Fruit fly (Drosophila melanogaster): ENCODE results near the gene CG15594.
A peak's percentile ranks its signal among the peaks of the same experiment; 100 is the strongest.

CG15594 gene

dm6 chr3R:6269986-6270385 is 17.5 kb upstream of the CG15594 start:
- TF ChIP-seq CG14655 (GFP tag; optimal IDR thresholded peaks at IDR 0.05): peak; percentile 42
- 0 out of 3 replicates have a peak, but pooled peaks have one; percentile 40 for TF ChIP-seq CG4496 (GFP tag; IDR thresholded peaks at IDR 0.05)
- peak; percentile 12 for TF ChIP-seq CG8301 (tag; optimal IDR thresholded peaks at IDR 0.05)
- TF ChIP-seq gl (tag; optimal IDR thresholded peaks at IDR 0.05): no peak
- no peak for TF ChIP-seq CG10348 (GFP tag; IDR thresholded peaks at IDR 0.05)
- no peak for TF ChIP-seq Pif1B (GFP tag; optimal IDR thresholded peaks at IDR 0.05)
- TF ChIP-seq CG8159 (tag; optimal IDR thresholded peaks at IDR 0.05): no peak

dm6 chr3R:6278231-6278630 is 9.3 kb upstream of the CG15594 start, which contains the start of gene Osi12:
Osi12 (plus strand) TSS chr3R:6278531.
- TF ChIP-seq EcR (GFP tag; optimal IDR thresholded peaks at IDR 0.05): no peak
- TF ChIP-seq D1 (tag; optimal IDR thresholded peaks at IDR 0.05): no peak
- TF ChIP-seq fd96Ca (GFP tag; IDR thresholded peaks at IDR 0.05): no peak
- TF ChIP-seq gl (tag; optimal IDR thresholded peaks at IDR 0.05): no peak
- no peak for TF ChIP-seq Snoo (tag; optimal IDR thresholded peaks at IDR 0.05)
- no peak for TF ChIP-seq CG13204 (GFP tag; optimal IDR thresholded peaks at IDR 0.05)
- TF ChIP-seq CG15710 (tag; optimal IDR thresholded peaks at IDR 0.05): no peak
- TF ChIP-seq CG4496 (GFP tag; IDR thresholded peaks at IDR 0.05): no peak
- TF ChIP-seq CG12605 (GFP tag; IDR thresholded peaks at IDR 0.05): no peak

DNA sequence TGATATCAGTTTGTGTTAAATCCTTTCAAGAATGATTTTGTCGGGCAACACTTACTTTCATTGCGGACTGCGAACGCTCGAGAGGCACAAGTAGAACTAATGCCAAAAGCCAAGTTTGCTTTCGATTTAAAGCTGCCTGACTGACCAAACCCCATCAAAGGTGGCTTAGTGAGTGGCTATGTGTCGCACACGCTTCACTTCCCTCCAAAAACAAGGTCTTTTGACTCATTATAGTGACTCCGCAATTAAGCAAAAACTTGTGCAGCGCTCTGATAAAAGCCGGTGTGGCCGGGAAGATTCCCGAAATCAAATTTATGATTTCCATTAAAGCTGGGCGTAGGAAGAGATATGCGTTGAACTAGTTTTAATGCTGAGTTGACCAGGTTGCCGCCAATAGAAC is 2.4 kb upstream of the CG15594 start, which contains the start of gene CG15597:
CG15597 (minus strand) TSS at position 101 of the 400 bp plus-strand sequence.
- no peak for TF ChIP-seq EcR (GFP tag; optimal IDR thresholded peaks at IDR 0.05)
- no peak for TF ChIP-seq CG4496 (GFP tag; IDR thresholded peaks at IDR 0.05)
- no peak for TF ChIP-seq CG13204 (GFP tag; optimal IDR thresholded peaks at IDR 0.05)
- TF ChIP-seq CG17806 (tag; optimal IDR thresholded peaks at IDR 0.05): no peak
- TF ChIP-seq Pif1B (GFP tag; optimal IDR thresholded peaks at IDR 0.05): no peak
- TF ChIP-seq CG32121 (GFP tag; IDR thresholded peaks at IDR 0.05): no peak
- no peak for TF ChIP-seq D1 (tag; optimal IDR thresholded peaks at IDR 0.05)
- TF ChIP-seq rn (GFP tag; IDR thresholded peaks at IDR 0.05): no peak
- no peak for TF ChIP-seq CG14655 (GFP tag; optimal IDR thresholded peaks at IDR 0.05)
- TF ChIP-seq CG8159 (tag; optimal IDR thresholded peaks at IDR 0.05): no peak
- TF ChIP-seq Snoo (tag; optimal IDR thresholded peaks at IDR 0.05): no peak
- no peak for TF ChIP-seq Ets98B (GFP tag; IDR thresholded peaks at IDR 0.05)
- TF ChIP-seq CG10348 (GFP tag; IDR thresholded peaks at IDR 0.05): no peak
- no peak for TF ChIP-seq fd96Ca (GFP tag; IDR thresholded peaks at IDR 0.05)
- TF ChIP-seq gl (tag; optimal IDR thresholded peaks at IDR 0.05): no peak
- TF ChIP-seq CG8301 (tag; optimal IDR thresholded peaks at IDR 0.05): no peak
- no peak for TF ChIP-seq Pif1A (GFP tag; optimal IDR thresholded peaks at IDR 0.05)

DNA sequence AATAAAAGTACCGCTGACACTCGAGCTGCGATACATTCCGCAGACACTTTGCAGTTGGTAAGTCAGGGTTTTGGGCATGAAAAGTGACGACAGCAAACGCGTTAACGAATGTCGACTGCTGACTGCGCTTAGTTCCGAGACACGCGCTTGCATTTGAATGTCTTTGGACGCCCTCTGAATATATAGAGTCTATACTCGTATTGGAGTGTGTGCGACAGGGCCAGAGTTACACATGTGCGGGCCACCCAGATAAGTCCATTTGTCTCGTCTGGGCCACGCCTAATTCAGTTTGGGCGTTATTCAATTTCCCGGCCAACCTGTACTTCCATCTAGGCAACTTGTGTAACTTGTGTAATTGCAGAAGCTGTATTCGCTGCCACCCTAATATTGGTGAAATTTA is 2.8 kb downstream of the CG15594 start:
- TF ChIP-seq CG4496 (GFP tag; IDR thresholded peaks at IDR 0.05): no peak
- no peak for TF ChIP-seq Snoo (tag; optimal IDR thresholded peaks at IDR 0.05)
- TF ChIP-seq CG13204 (GFP tag; optimal IDR thresholded peaks at IDR 0.05): no peak
- no peak for TF ChIP-seq CG12605 (GFP tag; IDR thresholded peaks at IDR 0.05)
- no peak for TF ChIP-seq EcR (GFP tag; optimal IDR thresholded peaks at IDR 0.05)
- TF ChIP-seq CG17806 (tag; optimal IDR thresholded peaks at IDR 0.05): no peak
- TF ChIP-seq CG8301 (tag; optimal IDR thresholded peaks at IDR 0.05): no peak

DNA sequence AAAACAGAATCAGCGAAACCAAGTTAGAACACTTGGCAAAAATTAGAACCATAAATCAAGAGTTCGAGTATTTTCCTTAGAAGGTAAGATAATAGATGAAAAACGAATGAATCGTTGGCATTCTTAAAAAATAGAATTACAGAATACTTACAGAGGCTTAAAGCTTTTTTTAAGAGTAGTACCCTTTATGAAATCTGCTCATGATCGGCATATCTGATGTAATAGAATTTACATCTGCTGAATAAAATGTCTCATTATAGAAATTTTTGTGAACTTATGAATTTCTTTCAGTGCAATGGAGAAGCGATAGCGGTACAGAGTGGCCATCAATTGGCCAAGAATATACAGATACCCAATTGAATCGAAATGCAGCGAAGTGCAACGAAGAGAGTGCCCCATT is 3.9 kb downstream of the CG15594 start, which contains the start of gene Osi13:
Osi13 (plus strand) TSS at position 301 of the 400 bp plus-strand sequence.
- TF ChIP-seq CG14655 (GFP tag; optimal IDR thresholded peaks at IDR 0.05) (peak; percentile 10), CG8301 (tag; optimal IDR thresholded peaks at IDR 0.05) (peak; percentile 11), CG17806 (tag; optimal IDR thresholded peaks at IDR 0.05) (no peak)

dm6 chr3R:6294046-6294445 is 6.5 kb downstream of the CG15594 start:
- TF ChIP-seq CG10348 (GFP tag; IDR thresholded peaks at IDR 0.05): no peak
- TF ChIP-seq gl (tag; optimal IDR thresholded peaks at IDR 0.05): no peak
- TF ChIP-seq fd96Ca (GFP tag; IDR thresholded peaks at IDR 0.05): no peak
- TF ChIP-seq D1 (tag; optimal IDR thresholded peaks at IDR 0.05): no peak
- no peak for TF ChIP-seq EcR (GFP tag; optimal IDR thresholded peaks at IDR 0.05)
- no peak for TF ChIP-seq CG17806 (tag; optimal IDR thresholded peaks at IDR 0.05)
- TF ChIP-seq CG15710 (tag; optimal IDR thresholded peaks at IDR 0.05): no peak
- no peak for TF ChIP-seq CG32121 (GFP tag; IDR thresholded peaks at IDR 0.05)
- no peak for TF ChIP-seq Pif1A (GFP tag; optimal IDR thresholded peaks at IDR 0.05)
- TF ChIP-seq Snoo (tag; optimal IDR thresholded peaks at IDR 0.05): no peak
- no peak for TF ChIP-seq CG9948 (tag; optimal IDR thresholded peaks at IDR 0.05)
- no peak for TF ChIP-seq CG12605 (GFP tag; IDR thresholded peaks at IDR 0.05)
- no peak for TF ChIP-seq CG8301 (tag; optimal IDR thresholded peaks at IDR 0.05)
- no peak for TF ChIP-seq Pif1B (GFP tag; optimal IDR thresholded peaks at IDR 0.05)

DNA sequence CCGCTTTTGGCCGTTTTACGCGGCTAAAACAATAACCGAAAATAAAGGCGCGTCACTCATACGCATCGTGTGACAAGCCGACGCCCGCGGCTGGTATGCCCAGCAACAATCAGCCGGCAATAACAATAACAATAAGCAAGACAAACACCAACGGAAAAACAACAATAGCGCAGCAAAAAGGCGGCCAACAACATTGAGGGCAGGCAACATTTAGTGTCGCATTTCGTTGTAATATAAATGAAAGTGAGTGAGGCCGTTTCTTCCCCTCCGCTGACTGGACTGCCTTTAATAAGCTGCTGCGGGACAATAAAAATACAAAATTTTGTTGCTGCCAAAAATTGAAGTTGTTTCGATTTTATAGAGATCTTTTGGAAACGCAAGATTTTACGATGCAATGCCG is 9.6 kb downstream of the CG15594 start:
- no peak for TF ChIP-seq CG9948 (tag; optimal IDR thresholded peaks at IDR 0.05)
- no peak for TF ChIP-seq Snoo (tag; optimal IDR thresholded peaks at IDR 0.05)
- no peak for TF ChIP-seq Pif1B (GFP tag; optimal IDR thresholded peaks at IDR 0.05)
- TF ChIP-seq Ets98B (GFP tag; IDR thresholded peaks at IDR 0.05): no peak
- no peak for TF ChIP-seq CG12605 (GFP tag; IDR thresholded peaks at IDR 0.05)
- TF ChIP-seq CG15710 (tag; optimal IDR thresholded peaks at IDR 0.05): no peak
- no peak for TF ChIP-seq Pif1A (GFP tag; optimal IDR thresholded peaks at IDR 0.05)

Data from whole organism, pupa.